Fruit fly (Drosophila melanogaster): ENCODE data around the gene CG43220.

The CG43220 gene

dm6 chr2L:17477710-17478109 lies 8.7 kb upstream of the CG43220 start, which contains the start of gene cass (continued):
- TF ChIP-seq az2 (GFP tag; optimal IDR thresholded peaks at IDR 0.05) = no peak
- TF ChIP-seq Hmr (GFP tag; optimal IDR thresholded peaks at IDR 0.05) = peak; percentile 37
- TF ChIP-seq CG7556 (GFP tag; optimal IDR thresholded peaks at IDR 0.05) = no peak
- TF ChIP-seq CG3726 (GFP tag; IDR thresholded peaks at IDR 0.05) = no peak
- TF ChIP-seq gem (tag; optimal IDR thresholded peaks at IDR 0.05) = no peak
- peak; percentile 94 for TF ChIP-seq Opbp (GFP tag; IDR thresholded peaks at IDR 0.05; ENCODE audit: partially characterized antibody)
- peak; percentile 95 for TF ChIP-seq amos (GFP tag; IDR thresholded peaks at IDR 0.05; ENCODE audit: partially characterized antibody)
- TF ChIP-seq grn (GFP tag; optimal IDR thresholded peaks at IDR 0.05) = no peak
- TF ChIP-seq E2f1 (GFP tag; IDR thresholded peaks at IDR 0.05) = no peak
- TF ChIP-seq dm (GFP tag; optimal IDR thresholded peaks at IDR 0.05) = peak; percentile 46
- no peak for TF ChIP-seq wor (GFP tag; IDR thresholded peaks at IDR 0.05)
- peak in 1 of 3 experiments; percentile 16 for TF ChIP-seq Stat92E (GFP tag; optimal IDR thresholded peaks at IDR 0.05)
- TF ChIP-seq MBD-R2 (GFP tag; IDR thresholded peaks at IDR 0.05) = peak; percentile 72
- TF ChIP-seq CG1792 (GFP tag; optimal IDR thresholded peaks at IDR 0.05) = no peak
- TF ChIP-seq D (optimal IDR thresholded peaks at IDR 0.05) = no peak
- TF ChIP-seq D (GFP tag; optimal IDR thresholded peaks at IDR 0.05) = no peak
- no peak for TF ChIP-seq CG1024 (GFP tag; IDR thresholded peaks at IDR 0.05)
- TF ChIP-seq CG9932 (GFP tag; IDR thresholded peaks at IDR 0.05) = no peak; the same call in 1 of the 2 replicates
- no peak for TF ChIP-seq maf-S (GFP tag; optimal IDR thresholded peaks at IDR 0.05)
- no peak for TF ChIP-seq CG4854 (GFP tag; optimal IDR thresholded peaks at IDR 0.05)
- TF ChIP-seq CG6254 (GFP tag; optimal IDR thresholded peaks at IDR 0.05) = no peak
- no peak for TF ChIP-seq CG5245 (GFP tag; optimal IDR thresholded peaks at IDR 0.05)
- TF ChIP-seq btn (GFP tag; optimal IDR thresholded peaks at IDR 0.05) = no peak

dm6 chr2L:17480943-17481580 lies 5.3 kb upstream of the CG43220 start, which contains the start of the genes fws and Lamtor3:
fws (minus strand) TSS chr2L:17481029.
Lamtor3 (plus strand) TSS chr2L:17481231.
- TF ChIP-seq her (GFP tag; optimal IDR thresholded peaks at IDR 0.05) = peak; percentile 28
- TF ChIP-seq Myb (GFP tag; optimal IDR thresholded peaks at IDR 0.05) = peak; percentile 70
- TF ChIP-seq ranshi (GFP tag; IDR thresholded peaks at IDR 0.05) = peak; percentile 99
- TF ChIP-seq stc (GFP tag; IDR thresholded peaks at IDR 0.05) = peak; percentile 99
- peak; percentile 98 for TF ChIP-seq CG2875 (GFP tag; optimal IDR thresholded peaks at IDR 0.05)
- TF ChIP-seq Nf-YB (GFP tag; optimal IDR thresholded peaks at IDR 0.05) = peak; percentile 86
- TF ChIP-seq Hey (tag; optimal IDR thresholded peaks at IDR 0.05) = peak; percentile 72
- TF ChIP-seq CG10366 (GFP tag; IDR thresholded peaks at IDR 0.05) = peak; percentile 99
- peak; percentile 88 for TF ChIP-seq Jarid2 (GFP tag; optimal IDR thresholded peaks at IDR 0.05)
- TF ChIP-seq Nf-YC (tag; optimal IDR thresholded peaks at IDR 0.05) = peak; percentile 68
- peak; percentile 89 for TF ChIP-seq CG4854 (GFP tag; optimal IDR thresholded peaks at IDR 0.05)
- TF ChIP-seq unc-4 (GFP tag; IDR thresholded peaks at IDR 0.05; ENCODE audit: partially characterized antibody) = peak; percentile 52; the same call in 1 of the 2 replicates
- TF ChIP-seq esg (GFP tag; conservative IDR thresholded peaks at IDR 0.05) = peak; percentile 99
- peak; percentile 98 for TF ChIP-seq CG9215 (GFP tag; IDR thresholded peaks at IDR 0.05)
- TF ChIP-seq bowl (GFP tag; IDR thresholded peaks at IDR 0.05) = peak; percentile 98
- peak; percentile 98 for TF ChIP-seq dati (GFP tag; IDR thresholded peaks at IDR 0.05)
- TF ChIP-seq HLH54F (GFP tag; optimal IDR thresholded peaks at IDR 0.05) = peak; percentile 92
- peak; percentile 87 for TF ChIP-seq CG3838 (GFP tag; optimal IDR thresholded peaks at IDR 0.05)
- peak; percentile 94 for TF ChIP-seq CG15011 (GFP tag; optimal IDR thresholded peaks at IDR 0.05)
- TF ChIP-seq dysf (GFP tag; IDR thresholded peaks at IDR 0.05) = peak; percentile 99
- peak; percentile 98 for TF ChIP-seq Med (GFP tag)
- peak; percentile 86 for TF ChIP-seq ac (GFP tag; optimal IDR thresholded peaks at IDR 0.05)
- TF ChIP-seq crol (GFP tag; IDR thresholded peaks at IDR 0.05) = peak; percentile 75
- TF ChIP-seq CG15696 (tag; optimal IDR thresholded peaks at IDR 0.05) = peak; percentile 88
- peak; percentile 99 for TF ChIP-seq Gug (GFP tag; IDR thresholded peaks at IDR 0.05)
- peak; percentile 88 for TF ChIP-seq kah (GFP tag; optimal IDR thresholded peaks at IDR 0.05)
- no peak for TF ChIP-seq HmgD (GFP tag; optimal IDR thresholded peaks at IDR 0.05)
- TF ChIP-seq croc (GFP tag; conservative IDR thresholded peaks at IDR 0.05) = peak; percentile 97
- TF ChIP-seq CG34224 (GFP tag; IDR thresholded peaks at IDR 0.05; ENCODE audit: partially characterized antibody) = peak; percentile 78
